Fruit fly (Drosophila melanogaster) whole organism, wandering third instar larva: ENCODE measurements around the gene CG12071.

Experiments
- Abd-B ChIP-seq: fragments of >200 bp; optimal IDR thresholded peaks from 2 replicates; lab custom pipeline; 2017; ENCODE audit warnings: missing biosample characterization, missing genetic modification characterization
- Dfd ChIP-seq: fragments of >200 bp; optimal IDR thresholded peaks from 2 replicates; lab custom pipeline; 2017; ENCODE audit warnings: missing biosample characterization, missing genetic modification characterization
- Dif ChIP-seq: fragments of 200-275, 200-300 bp; sonication (Bioruptor generic); optimal IDR thresholded peaks from 2 replicates; lab custom pipeline; 2018; ENCODE audit warnings: missing biosample characterization, missing genetic modification characterization; ENCODE audit not compliant: partially characterized antibody
- GATAd ChIP-seq: sonication (Bioruptor generic); optimal IDR thresholded peaks from 2 replicates; lab custom pipeline; 2016; ENCODE audit warnings: missing biosample characterization, missing genetic modification characterization
- Mio ChIP-seq: sonication (Bioruptor generic); optimal IDR thresholded peaks from 2 replicates; lab custom pipeline; 2016; ENCODE audit warnings: missing biosample characterization, missing genetic modification characterization
- Sp1 ChIP-seq: fragments of 200-800 bp; sonication (Bioruptor generic); optimal IDR thresholded peaks from 3 replicates; lab custom pipeline; 2019; ENCODE audit warnings: missing biosample characterization, mild to moderate bottlenecking, missing genetic modification characterization, moderate library complexity
- Vsx2 ChIP-seq: fragments of 200-300, 225-300 bp; sonication (Bioruptor generic); optimal IDR thresholded peaks from 2 replicates; lab custom pipeline; 2018; ENCODE audit warnings: missing biosample characterization, missing genetic modification characterization; ENCODE audit not compliant: partially characterized antibody
- br ChIP-seq: fragments of 200-800 bp; sonication (Bioruptor generic); optimal IDR thresholded peaks from 2 replicates; lab custom pipeline; 2016; ENCODE audit warnings: missing biosample characterization, missing genetic modification characterization
- fru ChIP-seq: fragments of 200-800 bp; sonication (Bioruptor generic); optimal IDR thresholded peaks from 3 replicates; lab custom pipeline; 2016; ENCODE audit warnings: missing biosample characterization, mild to moderate bottlenecking, missing genetic modification characterization

- no peak for TF ChIP-seq Dfd
- no peak for TF ChIP-seq Dif (GFP tag; lab: Kevin White, UChicago)
- TF ChIP-seq fru (GFP tag; lab: Kevin White, UChicago), result no peak
- TF ChIP-seq Sp1 (GFP tag; lab: Kevin White, UChicago), result no peak
- TF ChIP-seq br, result no peak
- no peak for TF ChIP-seq Abd-B (GFP tag; lab: Kevin White, UChicago)
- no peak for TF ChIP-seq GATAd (GFP tag; lab: Kevin White, UChicago)
- TF ChIP-seq Mio, result no peak
- TF ChIP-seq Vsx2 (GFP tag; lab: Kevin White, UChicago), result no peak
These were observed 10.4 kb downstream of the CG12071 start for dm6 chr3R:30870317-30870878.
